Worm (Caenorhabditis elegans) whole organism, young adult: ENCODE results near the gene tag-250.

Experiments used
- F55B11.4 ChIP-seq: sonication (generic microtip); optimal IDR thresholded peaks from 2 replicates; lab custom pipeline; 2016; ENCODE audit warnings: missing compliant biosample characterization, missing genetic modification characterization, borderline replicate concordance; ENCODE audit not compliant: insufficient read depth
- K11D2.4 ChIP-seq: fragments of 200-800 bp; sonication (Bioruptor generic); IDR thresholded peaks from 2 replicates; pipeline ENCODE4 v1.3.6; 2022; ENCODE audit warnings: missing genetic modification reagents, missing genetic modification characterization, missing compliant biosample characterization
- Y53G8AR.9 ChIP-seq: fragments of 200-800 bp; sonication (Bioruptor generic); conservative IDR thresholded peaks from 2 replicates; pipeline ENCODE4 v1.3.6; 2022; ENCODE audit warnings: missing genetic modification reagents, missing genetic modification characterization, missing compliant biosample characterization
- Y79H2A.3 ChIP-seq: fragments of 200-800 bp; sonication (Bioruptor generic); conservative IDR thresholded peaks from 2 replicates; pipeline ENCODE4 v1.3.6; 2022; ENCODE audit warnings: missing genetic modification reagents, missing genetic modification characterization, missing compliant biosample characterization
- ama-1 ChIP-seq, 3 experiments: fragments of 150-350 bp in 1 of 3; sonication (generic microtip) in 2 of 3; optimal IDR thresholded peaks; 2 replicates each; lab custom pipeline; 2014 to 2018; ENCODE audit warnings: missing biosample characterization in 2 of 3, missing genetic modification characterization in 2 of 3, missing genetic modification reagents in 2 of 3
- attf-6 ChIP-seq: fragments of 200-800 bp; sonication (Bioruptor generic); IDR thresholded peaks from 2 replicates; pipeline ENCODE4 v1.3.6; 2022; ENCODE audit warnings: missing genetic modification reagents, missing genetic modification characterization, missing compliant biosample characterization
- cebp-2 ChIP-seq: fragments of 200-800 bp; sonication (Bioruptor generic); IDR thresholded peaks from 2 replicates; pipeline ENCODE4 v1.3.6; 2022; ENCODE audit warnings: missing genetic modification characterization, missing compliant biosample characterization
- die-1 ChIP-seq: sonication (generic microtip); optimal IDR thresholded peaks from 2 replicates; lab custom pipeline; 2016; ENCODE audit warnings: missing genotype, mild to moderate bottlenecking, missing genetic modification characterization, missing compliant biosample characterization
- egl-18 ChIP-seq: fragments of 200-800 bp; sonication (Bioruptor generic); IDR thresholded peaks from 2 replicates; pipeline ENCODE4 v1.3.6; 2022; ENCODE audit warnings: missing genetic modification reagents, missing genetic modification characterization, missing compliant biosample characterization
- lin-54 ChIP-seq: fragments of 200-800 bp; sonication (Bioruptor generic); optimal IDR thresholded peaks from 2 replicates; lab custom pipeline; 2018; ENCODE audit warnings: mild to moderate bottlenecking, missing genetic modification characterization, missing compliant biosample characterization
- nfya-1 ChIP-seq: sonication (generic microtip); optimal IDR thresholded peaks from 2 replicates; lab custom pipeline; 2017; ENCODE audit warnings: antibody characterized with exemption, missing compliant biosample characterization, missing genetic modification characterization, borderline replicate concordance; ENCODE audit not compliant: insufficient read depth
- rpc-1 ChIP-seq, 2 experiments: fragments of 150-350 bp in 1 of 2; sonication (generic microtip) in 1 of 2; optimal IDR thresholded peaks; 2 replicates each; lab custom pipeline; 2014 to 2018; ENCODE audit warnings: missing biosample characterization in 1 of 2, missing genetic modification characterization in 1 of 2, missing genetic modification reagents in 1 of 2, missing genotype in 1 of 2
- unc-62 ChIP-seq: fragments of 150-350 bp; optimal IDR thresholded peaks from 2 replicates; lab custom pipeline; 2014; ENCODE audit warnings: missing biosample characterization, missing genetic modification reagents, missing genetic modification characterization
- ztf-18 ChIP-seq: sonication (generic microtip); optimal IDR thresholded peaks from 2 replicates; lab custom pipeline; 2016; ENCODE audit warnings: missing genotype, mild to moderate bottlenecking, missing genetic modification characterization, missing compliant biosample characterization

- TF ChIP-seq egl-18 (GFP tag; lab: Robert Waterston, UW) (no peak), rpc-1 (optimal IDR thresholded peaks at IDR 0.05; lab: Kevin White, UChicago) (no peak), rpc-1 (tag; optimal IDR thresholded peaks at IDR 0.05; lab: Kevin White, UChicago) (no peak), Y79H2A.3 (GFP tag; lab: Robert Waterston, UW) (no peak), lin-54 (no peak), unc-62 (GFP tag; lab: Kevin White, UChicago) (no peak), F55B11.4 (tag; lab: Kevin White, UChicago) (no peak), ama-1 (optimal IDR thresholded peaks at IDR 0.05; lab: Kevin White, UChicago) (no peak), ama-1 (GFP tag; optimal IDR thresholded peaks at IDR 0.05; lab: Kevin White, UChicago) (no peak), cebp-2 (no peak), attf-6 (GFP tag; lab: Robert Waterston, UW) (no peak), Y53G8AR.9 (GFP tag; lab: Robert Waterston, UW) (no peak), ztf-18 (tag; lab: Kevin White, UChicago) (no peak), nfya-1 (tag; lab: Kevin White, UChicago) (no peak), die-1 (tag; lab: Kevin White, UChicago) (no peak), K11D2.4 (no peak)
These were observed 24.0 kb downstream of the tag-250 start, which contains the start of gene best-24 for ce11 chrIII:7900733-7901132.
